Fruit fly (Drosophila melanogaster) whole organism, embryonic: ENCODE measurements around the gene CG43121.
A peak's percentile ranks its signal among the peaks of the same experiment; 100 is the strongest.

Experiments
- C15 ChIP-seq: fragments of 200-800 bp; sonication (Bioruptor generic); IDR thresholded peaks from 3 replicates; pipeline ENCODE4 v1.3.6; 2022; ENCODE audit warnings: missing biosample characterization, missing genetic modification characterization
- CG10565 ChIP-seq: fragments of 200-800 bp; sonication (Bioruptor generic); optimal IDR thresholded peaks from 3 replicates; lab custom pipeline; 2016; ENCODE audit warnings: missing biosample characterization, mild to moderate bottlenecking, missing genetic modification characterization
- CG12769 ChIP-seq: fragments of 200-800 bp; sonication (Bioruptor generic); optimal IDR thresholded peaks from 2 replicates; lab custom pipeline; 2019; ENCODE audit warnings: missing biosample characterization, mild to moderate bottlenecking, missing genetic modification characterization, moderate library complexity
- CG2199 ChIP-seq: fragments of 200-800 bp; sonication (Bioruptor generic); IDR thresholded peaks from 3 replicates; pipeline ENCODE4 v1.3.6; 2022; ENCODE audit warnings: missing biosample characterization, missing genetic modification characterization
- CG30020 ChIP-seq: fragments of 200-800 bp; optimal IDR thresholded peaks from 2 replicates; lab custom pipeline; 2019; ENCODE audit warnings: missing biosample characterization, mild to moderate bottlenecking, missing genetic modification characterization, moderate library complexity
- CG30431 ChIP-seq: fragments of 200-800 bp; sonication (Bioruptor generic); optimal IDR thresholded peaks from 2 replicates; lab custom pipeline; 2017; ENCODE audit warnings: missing biosample characterization, missing genetic modification characterization
- CG3065 ChIP-seq: fragments of 200-800 bp; sonication (Bioruptor generic); optimal IDR thresholded peaks from 2 replicates; lab custom pipeline; 2016; ENCODE audit warnings: missing biosample characterization, missing genetic modification characterization
- CG31224 ChIP-seq: fragments of 200-800 bp; sonication (Bioruptor generic); IDR thresholded peaks from 2 replicates; pipeline ENCODE4 v1.3.6; 2022; ENCODE audit warnings: missing biosample characterization, missing genetic modification characterization
- CG34224 ChIP-seq: fragments of 200-800 bp; sonication (Bioruptor generic); IDR thresholded peaks from 3 replicates; pipeline ENCODE4 v1.3.6; 2022; ENCODE audit warnings: missing biosample characterization, missing genetic modification characterization; ENCODE audit not compliant: partially characterized antibody
- CG42726 ChIP-seq: fragments of 200-800 bp; sonication (Bioruptor generic); IDR thresholded peaks from 2 replicates; pipeline ENCODE4 v1.3.6; 2022; ENCODE audit warnings: missing biosample characterization, missing genetic modification characterization; ENCODE audit not compliant: partially characterized antibody
- CG4282 ChIP-seq: fragments of 200-800 bp; sonication (Bioruptor generic); optimal IDR thresholded peaks from 2 replicates; lab custom pipeline; 2016; ENCODE audit warnings: missing biosample characterization, missing genetic modification characterization
- CG4360 ChIP-seq: fragments of 200-800 bp; sonication (Bioruptor generic); IDR thresholded peaks from 2 replicates; pipeline ENCODE4 v1.3.6; 2022; ENCODE audit warnings: missing biosample characterization, missing genetic modification characterization
- CG4424 ChIP-seq: fragments of 200-800 bp; sonication (Bioruptor generic); optimal IDR thresholded peaks from 3 replicates; lab custom pipeline; 2016; ENCODE audit warnings: missing biosample characterization, missing genetic modification characterization
- CG6683 ChIP-seq: fragments of 200-800 bp; sonication (Bioruptor generic); optimal IDR thresholded peaks from 2 replicates; lab custom pipeline; 2017; ENCODE audit warnings: missing biosample characterization, mild to moderate bottlenecking, missing genetic modification characterization, missing genetic modification reagents
- CG7745 ChIP-seq: fragments of 200-800 bp; sonication (Bioruptor generic); optimal IDR thresholded peaks from 2 replicates; lab custom pipeline; 2018; ENCODE audit warnings: missing biosample characterization, mild to moderate bottlenecking, missing genetic modification characterization, moderate library complexity
- CG7963 ChIP-seq: fragments of 200-800 bp; sonication (Bioruptor generic); IDR thresholded peaks from 3 replicates; pipeline ENCODE4 v1.3.6; 2022; ENCODE audit warnings: missing biosample characterization, missing genetic modification characterization; ENCODE audit not compliant: partially characterized antibody
- D ChIP-seq, 2 experiments: fragments of 200-800 bp in 1 of 2; fragments of >200 bp in 1 of 2; sonication (Bioruptor generic) in 1 of 2; optimal IDR thresholded peaks; 2 replicates in 1 of 2; 3 replicates in 1 of 2; lab custom pipeline; 2017; ENCODE audit warnings: mild to moderate bottlenecking in 1 of 2, missing biosample characterization in 1 of 2, missing genetic modification characterization in 1 of 2, missing genetic modification reagents in 1 of 2
- Ets65A ChIP-seq: fragments of 200-800 bp; sonication (Bioruptor generic); peaks from one replicate; lab custom pipeline; 2016; ENCODE audit warnings: missing biosample characterization, missing genetic modification characterization
- H2.0 ChIP-seq: fragments of 200-800 bp; sonication (Bioruptor generic); IDR thresholded peaks from 2 replicates; pipeline ENCODE4 v1.3.6; 2022; ENCODE audit warnings: missing biosample characterization, missing genetic modification characterization
- HLH54F ChIP-seq: fragments of 200-800 bp; sonication (Bioruptor generic); optimal IDR thresholded peaks from 3 replicates; lab custom pipeline; 2016; ENCODE audit warnings: missing biosample characterization, missing genetic modification characterization
- Hmr ChIP-seq: fragments of 200-800 bp; sonication (Bioruptor generic); optimal IDR thresholded peaks from 3 replicates; lab custom pipeline; 2017; ENCODE audit warnings: mild to moderate bottlenecking, missing biosample characterization, missing genetic modification reagents, missing genetic modification characterization
- Hr39 ChIP-seq: fragments of >200 bp; optimal IDR thresholded peaks from 2 replicates; lab custom pipeline; 2017
- Kr ChIP-seq: fragments of 200-800 bp; sonication (Bioruptor generic); optimal IDR thresholded peaks from 2 replicates; lab custom pipeline; 2017; ENCODE audit warnings: missing biosample characterization, mild to moderate bottlenecking, missing genetic modification characterization
- Myb ChIP-seq: fragments of 200-800 bp; sonication (Bioruptor generic); optimal IDR thresholded peaks from 2 replicates; lab custom pipeline; 2016; ENCODE audit warnings: missing biosample characterization, missing genetic modification characterization
- Opbp ChIP-seq: fragments of 200-800 bp; sonication (Bioruptor generic); IDR thresholded peaks from 3 replicates; pipeline ENCODE4 v1.3.6; 2022; ENCODE audit warnings: missing biosample characterization, missing genetic modification characterization; ENCODE audit not compliant: partially characterized antibody
- Sox102F ChIP-seq: fragments of 200-800 bp; sonication (Bioruptor generic); optimal IDR thresholded peaks from 2 replicates; lab custom pipeline; 2018; ENCODE audit warnings: missing biosample characterization, mild to moderate bottlenecking, missing genetic modification characterization, moderate library complexity
- br ChIP-seq: fragments of >200 bp; optimal IDR thresholded peaks from 2 replicates; lab custom pipeline; 2017
- chm ChIP-seq: fragments of 200-800 bp; sonication (Bioruptor generic); IDR thresholded peaks from 2 replicates; pipeline ENCODE4 v1.3.6; 2022; ENCODE audit warnings: missing biosample characterization, missing genetic modification characterization
- ci ChIP-seq: fragments of 200-800 bp; sonication (Bioruptor generic); IDR thresholded peaks from 3 replicates; pipeline ENCODE4 v1.3.6; 2022; ENCODE audit warnings: missing biosample characterization, missing genetic modification characterization
- corto ChIP-seq: fragments of 200-800 bp; sonication (Bioruptor generic); optimal IDR thresholded peaks from 2 replicates; lab custom pipeline; 2016; ENCODE audit warnings: missing biosample characterization, mild to moderate bottlenecking, missing genetic modification characterization, moderate library complexity
- eve ChIP-seq, 2 experiments: fragments of >200 bp; optimal IDR thresholded peaks; 2 replicates each; lab custom pipeline; 2017; ENCODE audit warnings: missing biosample characterization in 2 of 2, missing genetic modification characterization in 2 of 2
- ewg ChIP-seq: fragments of 200-800 bp; sonication (Bioruptor generic); optimal IDR thresholded peaks from 3 replicates; lab custom pipeline; 2017; ENCODE audit warnings: mild to moderate bottlenecking, missing biosample characterization, missing genetic modification reagents, missing genetic modification characterization
- fd96Cb ChIP-seq: fragments of 200-800 bp; sonication (Bioruptor generic); optimal IDR thresholded peaks from 2 replicates; lab custom pipeline; 2018; ENCODE audit warnings: missing biosample characterization, mild to moderate bottlenecking, missing genetic modification characterization, moderate library complexity
- gsb ChIP-seq: fragments of 200-800 bp; sonication (Bioruptor generic); IDR thresholded peaks from 2 replicates; pipeline ENCODE4 v1.3.6; 2022; ENCODE audit warnings: missing biosample characterization, missing genetic modification characterization
- luna ChIP-seq: fragments of 200-800 bp; sonication (Bioruptor generic); optimal IDR thresholded peaks from 2 replicates; lab custom pipeline; 2016; ENCODE audit warnings: missing biosample characterization, missing genetic modification characterization
- mam ChIP-seq: fragments of 200-800 bp; sonication (Bioruptor generic); optimal IDR thresholded peaks from 3 replicates; lab custom pipeline; 2016; ENCODE audit warnings: missing biosample characterization, missing genetic modification characterization
- mirr ChIP-seq: fragments of 200-800 bp; sonication (Bioruptor generic); optimal IDR thresholded peaks from 3 replicates; lab custom pipeline; 2018; ENCODE audit warnings: missing biosample characterization, mild to moderate bottlenecking, missing genetic modification characterization
- mld ChIP-seq: fragments of 200-800 bp; sonication (Bioruptor generic); IDR thresholded peaks from 3 replicates; pipeline ENCODE4 v1.3.6; 2022; ENCODE audit warnings: missing biosample characterization, missing genetic modification characterization; ENCODE audit not compliant: partially characterized antibody
- pho ChIP-seq: fragments of 200-800 bp; sonication (Bioruptor generic); optimal IDR thresholded peaks from 2 replicates; lab custom pipeline; 2016; ENCODE audit warnings: missing biosample characterization, missing genetic modification characterization
- prd ChIP-seq, 3 experiments: fragments of >200 bp in 2 of 3; fragments of 200-800 bp in 1 of 3; sonication (Bioruptor generic) in 1 of 3; optimal IDR thresholded peaks in 2 of 3; IDR thresholded peaks in 1 of 3; 2 replicates in 2 of 3; 3 replicates in 1 of 3; pipeline versions ENCODE4 v1.3.6 to Lab custom; 2017 to 2022; ENCODE audit warnings: missing biosample characterization in 1 of 3, missing genetic modification characterization in 1 of 3
- row ChIP-seq: fragments of 200-800 bp; sonication (Bioruptor generic); IDR thresholded peaks from 3 replicates; pipeline ENCODE4 v1.3.6; 2022; ENCODE audit warnings: missing biosample characterization, missing genetic modification characterization
- salm ChIP-seq: fragments of 200-800 bp; sonication (Bioruptor generic); optimal IDR thresholded peaks from 2 replicates; lab custom pipeline; 2018; ENCODE audit warnings: missing biosample characterization, mild to moderate bottlenecking, missing genetic modification characterization
- slp2 ChIP-seq: fragments of 200-800 bp; sonication (Bioruptor generic); optimal IDR thresholded peaks from 2 replicates; lab custom pipeline; 2016; ENCODE audit warnings: missing biosample characterization, missing genetic modification characterization
- zf30C ChIP-seq: fragments of 200-800 bp; sonication (Bioruptor generic); optimal IDR thresholded peaks from 3 replicates; lab custom pipeline; 2018; ENCODE audit warnings: missing biosample characterization, mild to moderate bottlenecking, missing genetic modification characterization

The CG43121 gene

dm6 chr3L:14634019-14634772 is 38.0 kb downstream of the CG43121 start (continued):
- no peak for TF ChIP-seq CG30020 (tag; lab: Kevin White, UChicago)
- no peak for TF ChIP-seq Opbp (GFP tag; lab: Robert Waterston, UW)
- peak; percentile 43 for TF ChIP-seq Sox102F (GFP tag; lab: Kevin White, UChicago)

dm6 chr3L:14632908-14633307 is 39.3 kb downstream of the CG43121 start:
- TF ChIP-seq Hr39 (lab: Kevin White, UChicago) = peak; percentile 55
- 0 out of 3 replicates have a peak, but pooled peaks have one; percentile 20 for TF ChIP-seq CG7963
- TF ChIP-seq D (optimal IDR thresholded peaks at IDR 0.05; lab: Kevin White, UChicago) = no peak
- no peak for TF ChIP-seq D (GFP tag; optimal IDR thresholded peaks at IDR 0.05; lab: Kevin White, UChicago)
- TF ChIP-seq chm = peak; percentile 42
- TF ChIP-seq Kr (GFP tag; lab: Kevin White, UChicago) = peak; percentile 23
- peak; percentile 77 for TF ChIP-seq CG4360 (GFP tag; lab: Robert Waterston, UW)
- 0 out of 2 replicates have a peak, but pooled peaks have one; percentile 11 for TF ChIP-seq H2.0 (GFP tag; lab: Robert Waterston, UW)
- no peak for TF ChIP-seq prd (optimal IDR thresholded peaks at IDR 0.05; lab: Kevin White, UChicago)
- TF ChIP-seq prd (GFP tag; IDR thresholded peaks at IDR 0.05; lab: Robert Waterston, UW) = no peak
- 0 out of 3 replicates have a peak, but pooled peaks have one; percentile 22 for TF ChIP-seq ci (GFP tag; lab: Robert Waterston, UW)
- TF ChIP-seq mld (GFP tag; lab: Robert Waterston, UW) = 0 out of 3 replicates have a peak, but pooled peaks have one; percentile 35
- TF ChIP-seq CG42726 (GFP tag; lab: Robert Waterston, UW) = peak; percentile 40; the same call in 1 of the 2 replicates
- TF ChIP-seq salm = no peak
- peak; percentile 12 for TF ChIP-seq CG3065
- no peak for TF ChIP-seq CG30431 (GFP tag; lab: Kevin White, UChicago)

- no peak for TF ChIP-seq luna
- TF ChIP-seq Hmr = peak; percentile 80
- TF ChIP-seq C15 = no peak
- peak; percentile 83 for TF ChIP-seq CG4424
- TF ChIP-seq pho (GFP tag; lab: Kevin White, UChicago) = peak; percentile 43
- peak; percentile 25 for TF ChIP-seq zf30C
- TF ChIP-seq Myb (GFP tag; lab: Kevin White, UChicago) = peak; percentile 62
- TF ChIP-seq CG2199 (GFP tag; lab: Robert Waterston, UW) = peak; percentile 82
- peak; percentile 90 for TF ChIP-seq CG34224 (GFP tag; lab: Robert Waterston, UW)
- TF ChIP-seq slp2 (GFP tag; lab: Kevin White, UChicago) = peak; percentile 18
- peak; percentile 37 for TF ChIP-seq CG12769 (tag; lab: Kevin White, UChicago)
- TF ChIP-seq CG31224 (GFP tag; lab: Robert Waterston, UW) = peak; percentile 35; the same call in 1 of the 2 replicates
- no peak for TF ChIP-seq br (lab: Kevin White, UChicago)
- TF ChIP-seq HLH54F (GFP tag; lab: Kevin White, UChicago) = peak; percentile 17
- TF ChIP-seq CG3065 = peak; percentile 72
- TF ChIP-seq row (GFP tag; lab: Robert Waterston, UW) = peak; percentile 89
- peak in 1 of 2 experiments; percentile 81 for TF ChIP-seq eve (GFP tag; optimal IDR thresholded peaks at IDR 0.05; lab: Kevin White, UChicago)
- TF ChIP-seq CG10565 = no peak
- TF ChIP-seq CG4282 = peak; percentile 91
- peak; percentile 44; the same call in 1 of the 2 replicates for TF ChIP-seq gsb (GFP tag; lab: Robert Waterston, UW)
- TF ChIP-seq fd96Cb (tag; lab: Kevin White, UChicago) = peak; percentile 76
- peak; percentile 20 for TF ChIP-seq CG6683 (GFP tag; lab: Kevin White, UChicago)
- no peak for TF ChIP-seq CG7745
- peak; percentile 92 for TF ChIP-seq Ets65A
- peak; percentile 50 for TF ChIP-seq mirr (GFP tag; lab: Kevin White, UChicago)
- TF ChIP-seq mam (GFP tag; lab: Kevin White, UChicago) = peak; percentile 75
- peak; percentile 60 for TF ChIP-seq ewg (GFP tag; lab: Kevin White, UChicago)
- peak; percentile 2 for TF ChIP-seq corto (GFP tag; lab: Kevin White, UChicago)
Measured at dm6 chr3L:14631964-14632758, 40.1 kb downstream of the CG43121 start, which contains the start of the genes RecQ5 and dlp. TSS of gene RecQ5 (minus strand) at chr3L:14632077. TSS of gene dlp (plus strand) at chr3L:14632601.
